Worm (Caenorhabditis elegans) whole organism, L4 larva: Measurements from ENCODE around the gene nhr-12.

Experiments used
- F49E8.2 ChIP-seq: sonication (generic microtip); optimal IDR thresholded peaks from 2 replicates; lab custom pipeline; 2016; ENCODE audit warnings: missing compliant biosample characterization, mild to moderate bottlenecking, missing genetic modification characterization, borderline replicate concordance
- egl-27 ChIP-seq: sonication (generic microtip); optimal IDR thresholded peaks from 3 replicates; lab custom pipeline; 2017; ENCODE audit warnings: missing biosample characterization, missing genetic modification reagents, missing genetic modification characterization
- fkh-10 ChIP-seq: fragments of 150-350 bp; optimal IDR thresholded peaks from 2 replicates; lab custom pipeline; 2014; ENCODE audit warnings: missing biosample characterization, missing genetic modification reagents, missing genetic modification characterization
- jun-1 ChIP-seq: fragments of 150-350 bp; optimal IDR thresholded peaks from 2 replicates; lab custom pipeline; 2014; ENCODE audit warnings: missing biosample characterization, missing genetic modification reagents, missing genetic modification characterization
- nhr-10 ChIP-seq: fragments of 150-350 bp; optimal IDR thresholded peaks from 2 replicates; lab custom pipeline; 2014; ENCODE audit warnings: missing biosample characterization, missing genetic modification characterization
- skn-1 ChIP-seq: fragments of 150-350 bp; optimal IDR thresholded peaks from 2 replicates; lab custom pipeline; 2014; ENCODE audit warnings: missing biosample characterization, missing genetic modification characterization
- snpc-1.2 ChIP-seq: fragments of 200-800 bp; sonication (Bioruptor generic); IDR thresholded peaks from 2 replicates; pipeline ENCODE4 v1.3.6; 2022; ENCODE audit warnings: missing genetic modification reagents, missing genetic modification characterization, missing compliant biosample characterization
- zag-1 ChIP-seq: fragments of 150-350 bp; optimal IDR thresholded peaks from 2 replicates; lab custom pipeline; 2014; ENCODE audit warnings: missing biosample characterization, missing genetic modification characterization

ce11 chrV:10107309-10107708, 23.5 kb upstream of the nhr-12 start, which contains the start of gene C08B6.11:
- no peak for TF ChIP-seq nhr-10 (tag; lab: Kevin White, UChicago)
- no peak for TF ChIP-seq snpc-1.2
- TF ChIP-seq zag-1 (tag; lab: Kevin White, UChicago): no peak
- TF ChIP-seq skn-1: no peak
- no peak for TF ChIP-seq fkh-10 (GFP tag; lab: Kevin White, UChicago)
- TF ChIP-seq F49E8.2: no peak
- TF ChIP-seq jun-1 (tag; lab: Kevin White, UChicago): no peak
- no peak for TF ChIP-seq egl-27
